Fruit fly (Drosophila melanogaster) whole organism, embryonic: ENCODE data around the gene Arc42.

ENCODE experiments used
- B-H1 ChIP-seq: fragments of 200-800 bp; sonication (Bioruptor generic); IDR thresholded peaks from 3 replicates; pipeline ENCODE4 v1.3.6; 2022; ENCODE audit warnings: missing biosample characterization, missing genetic modification characterization
- BtbVII ChIP-seq: fragments of 200-800 bp; sonication (Bioruptor generic); optimal IDR thresholded peaks from 3 replicates; lab custom pipeline; 2017; ENCODE audit warnings: missing biosample characterization, mild to moderate bottlenecking, missing genetic modification characterization
- CG10147 ChIP-seq: fragments of 200-800 bp; sonication (Bioruptor generic); optimal IDR thresholded peaks from 2 replicates; lab custom pipeline; 2019; ENCODE audit warnings: missing biosample characterization, mild to moderate bottlenecking, missing genetic modification characterization, moderate library complexity
- CG10959 ChIP-seq: fragments of 200-800 bp; sonication (Bioruptor generic); IDR thresholded peaks from 2 replicates; pipeline ENCODE4 v1.3.6; 2022; ENCODE audit warnings: missing biosample characterization, missing genetic modification characterization
- CG11085 ChIP-seq: fragments of 200-800 bp; sonication (Bioruptor generic); IDR thresholded peaks from 2 replicates; pipeline ENCODE4 v1.3.6; 2022; ENCODE audit warnings: missing biosample characterization, missing genetic modification characterization
- CG11504 ChIP-seq: fragments of 200-800 bp; sonication (Bioruptor generic); optimal IDR thresholded peaks from 3 replicates; lab custom pipeline; 2019; ENCODE audit warnings: missing biosample characterization, mild to moderate bottlenecking, missing genetic modification characterization, moderate library complexity
- CG13123 ChIP-seq: fragments of 200-800 bp; sonication (Bioruptor generic); optimal IDR thresholded peaks from 2 replicates; lab custom pipeline; 2016; ENCODE audit warnings: missing biosample characterization, missing genetic modification characterization
- CG13624 ChIP-seq: fragments of 200-800 bp; sonication (Bioruptor generic); optimal IDR thresholded peaks from 2 replicates; lab custom pipeline; 2016; ENCODE audit warnings: missing biosample characterization, missing genetic modification characterization
- CG14860 ChIP-seq: fragments of 200-800 bp; sonication (Bioruptor generic); IDR thresholded peaks from 3 replicates; pipeline ENCODE4 v1.3.6; 2022; ENCODE audit warnings: missing biosample characterization, missing genetic modification characterization; ENCODE audit not compliant: partially characterized antibody
- CG17328 ChIP-seq: fragments of 200-800 bp; sonication (Bioruptor generic); IDR thresholded peaks from 2 replicates; pipeline ENCODE4 v1.3.6; 2022; ENCODE audit warnings: missing biosample characterization, missing genetic modification characterization
- CG17568 ChIP-seq: fragments of 200-800 bp; sonication (Bioruptor generic); optimal IDR thresholded peaks from 2 replicates; lab custom pipeline; 2018; ENCODE audit warnings: missing biosample characterization, mild to moderate bottlenecking, missing genetic modification characterization, moderate library complexity
- CG2678 ChIP-seq: fragments of 200-800 bp; sonication (Bioruptor generic); optimal IDR thresholded peaks from 3 replicates; lab custom pipeline; 2019; ENCODE audit warnings: missing biosample characterization, mild to moderate bottlenecking, missing genetic modification characterization, moderate library complexity
- CG34224 ChIP-seq: fragments of 200-800 bp; sonication (Bioruptor generic); IDR thresholded peaks from 3 replicates; pipeline ENCODE4 v1.3.6; 2022; ENCODE audit warnings: missing biosample characterization, missing genetic modification characterization; ENCODE audit not compliant: partially characterized antibody
- CG3995 ChIP-seq: fragments of 200-800 bp; sonication (Bioruptor generic); optimal IDR thresholded peaks from 3 replicates; lab custom pipeline; 2016; ENCODE audit warnings: missing biosample characterization, missing genetic modification characterization
- CG4360 ChIP-seq: fragments of 200-800 bp; sonication (Bioruptor generic); IDR thresholded peaks from 2 replicates; pipeline ENCODE4 v1.3.6; 2022; ENCODE audit warnings: missing biosample characterization, missing genetic modification characterization
- CG43689 ChIP-seq: fragments of 200-800 bp; sonication (Bioruptor generic); IDR thresholded peaks from 2 replicates; pipeline ENCODE4 v1.3.6; 2022; ENCODE audit warnings: missing biosample characterization, missing genetic modification characterization
- CG4424 ChIP-seq: fragments of 200-800 bp; sonication (Bioruptor generic); optimal IDR thresholded peaks from 3 replicates; lab custom pipeline; 2016; ENCODE audit warnings: missing biosample characterization, missing genetic modification characterization
- CG6654 ChIP-seq: fragments of 200-800 bp; sonication (Bioruptor generic); optimal IDR thresholded peaks from 2 replicates; lab custom pipeline; 2017; ENCODE audit warnings: missing biosample characterization, mild to moderate bottlenecking, missing genetic modification characterization
- CG6765 ChIP-seq: fragments of 200-800 bp; sonication (Bioruptor generic); optimal IDR thresholded peaks from 3 replicates; lab custom pipeline; 2017; ENCODE audit warnings: missing biosample characterization, mild to moderate bottlenecking, missing genetic modification characterization
- CG6791 ChIP-seq: fragments of 200-800 bp; sonication (Bioruptor generic); IDR thresholded peaks from 3 replicates; pipeline ENCODE4 v1.3.6; 2022; ENCODE audit warnings: missing biosample characterization, missing genetic modification characterization; ENCODE audit not compliant: partially characterized antibody
- CG7786 ChIP-seq: fragments of 200-800 bp; sonication (Bioruptor generic); optimal IDR thresholded peaks from 2 replicates; lab custom pipeline; 2016; ENCODE audit warnings: missing biosample characterization, missing genetic modification characterization
- CG7839 ChIP-seq: fragments of 200-800 bp; sonication (Bioruptor generic); optimal IDR thresholded peaks from 3 replicates; lab custom pipeline; 2018; ENCODE audit warnings: missing biosample characterization, mild to moderate bottlenecking, missing genetic modification characterization, moderate library complexity
- CG8765 ChIP-seq: fragments of 200-800 bp; sonication (Bioruptor generic); IDR thresholded peaks from 2 replicates; pipeline ENCODE4 v1.3.6; 2022; ENCODE audit warnings: missing biosample characterization, missing genetic modification characterization
- CG9932 ChIP-seq: fragments of 200-800 bp; sonication (Bioruptor generic); IDR thresholded peaks from 2 replicates; pipeline ENCODE4 v1.3.6; 2022; ENCODE audit warnings: missing biosample characterization, missing genetic modification characterization
- CTCF ChIP-seq: fragments of 200-800 bp; sonication (Bioruptor generic); optimal IDR thresholded peaks from 2 replicates; lab custom pipeline; 2017; ENCODE audit warnings: missing biosample characterization, mild to moderate bottlenecking, missing genetic modification characterization, moderate library complexity
- Camta ChIP-seq: fragments of 200-800 bp; sonication (Bioruptor generic); optimal IDR thresholded peaks from 2 replicates; lab custom pipeline; 2016; ENCODE audit warnings: missing biosample characterization, missing genetic modification characterization
- Doc3 ChIP-seq: fragments of 200-800 bp; sonication (Bioruptor generic); IDR thresholded peaks from 3 replicates; pipeline ENCODE4 v1.3.6; 2022; ENCODE audit warnings: missing biosample characterization, missing genetic modification characterization; ENCODE audit not compliant: partially characterized antibody
- ERR ChIP-seq: fragments of 200-800 bp; sonication (Bioruptor generic); optimal IDR thresholded peaks from 2 replicates; lab custom pipeline; 2016; ENCODE audit warnings: missing biosample characterization, missing genetic modification characterization
- HLHmδ ChIP-seq: fragments of 200-800 bp; sonication (Bioruptor generic); optimal IDR thresholded peaks from 2 replicates; lab custom pipeline; 2018; ENCODE audit warnings: missing biosample characterization, mild to moderate bottlenecking, missing genetic modification characterization, moderate library complexity
- Hey ChIP-seq: fragments of 200-800 bp; sonication (Bioruptor generic); optimal IDR thresholded peaks from 3 replicates; lab custom pipeline; 2018; ENCODE audit warnings: missing biosample characterization, mild to moderate bottlenecking, missing genetic modification characterization
- Max ChIP-seq: fragments of 200-800 bp; sonication (Bioruptor generic); optimal IDR thresholded peaks from 2 replicates; lab custom pipeline; 2016; ENCODE audit warnings: missing biosample characterization, mild to moderate bottlenecking, missing genetic modification characterization
- Neu2 ChIP-seq: fragments of 200-800 bp; sonication (Bioruptor generic); optimal IDR thresholded peaks from 3 replicates; lab custom pipeline; 2016; ENCODE audit warnings: missing biosample characterization, missing genetic modification characterization, borderline replicate concordance
- Oli ChIP-seq: fragments of 200-800 bp; sonication (Bioruptor generic); optimal IDR thresholded peaks from 2 replicates; lab custom pipeline; 2018; ENCODE audit warnings: missing biosample characterization, mild to moderate bottlenecking, missing genetic modification characterization, moderate library complexity
- TFAM ChIP-seq: fragments of 200-800 bp; sonication (Bioruptor generic); optimal IDR thresholded peaks from 2 replicates; lab custom pipeline; 2017; ENCODE audit warnings: missing biosample characterization, missing genetic modification characterization, inconsistent platforms
- Taf1 ChIP-seq: fragments of 200-800 bp; sonication (Bioruptor generic); IDR thresholded peaks from 2 replicates; pipeline ENCODE4 v1.3.6; 2022; ENCODE audit warnings: missing biosample characterization, missing genetic modification characterization
- Vsx1 ChIP-seq: fragments of 200-800 bp; sonication (Bioruptor generic); optimal IDR thresholded peaks from 2 replicates; lab custom pipeline; 2017; ENCODE audit warnings: missing biosample characterization, mild to moderate bottlenecking, missing genetic modification characterization, missing genetic modification reagents
- YL-1 ChIP-seq: fragments of 200-800 bp; sonication (Bioruptor generic); optimal IDR thresholded peaks from 3 replicates; lab custom pipeline; 2017; ENCODE audit warnings: missing biosample characterization, mild to moderate bottlenecking, missing genetic modification characterization
- chinmo ChIP-seq: fragments of 200-800 bp; sonication (Bioruptor generic); IDR thresholded peaks from 4 replicates; pipeline ENCODE4 v1.3.6; 2022; ENCODE audit warnings: missing biosample characterization, missing genetic modification characterization; ENCODE audit not compliant: partially characterized antibody
- dimm ChIP-seq: fragments of 200-800 bp; sonication (Bioruptor generic); IDR thresholded peaks from 2 replicates; pipeline ENCODE4 v1.3.6; 2022; ENCODE audit warnings: missing biosample characterization, missing genetic modification characterization
- oc ChIP-seq: fragments of 200-800 bp; sonication (Bioruptor generic); optimal IDR thresholded peaks from 2 replicates; lab custom pipeline; 2018; ENCODE audit warnings: missing biosample characterization, mild to moderate bottlenecking, missing genetic modification characterization, moderate library complexity
- pfk ChIP-seq: fragments of 200-800 bp; sonication (Bioruptor generic); optimal IDR thresholded peaks from 2 replicates; lab custom pipeline; 2018; ENCODE audit warnings: missing biosample characterization, mild to moderate bottlenecking, missing genetic modification characterization, moderate library complexity
- pnt ChIP-seq: fragments of 200-800 bp; sonication (Bioruptor generic); optimal IDR thresholded peaks from 3 replicates; lab custom pipeline; 2016; ENCODE audit warnings: missing biosample characterization, missing genetic modification characterization
- pum ChIP-seq: fragments of 200-800 bp; sonication (Bioruptor generic); optimal IDR thresholded peaks from 2 replicates; lab custom pipeline; 2016; ENCODE audit warnings: missing biosample characterization, missing genetic modification characterization
- seq ChIP-seq: fragments of 200-800 bp; sonication (Bioruptor generic); IDR thresholded peaks from 2 replicates; pipeline ENCODE4 v1.3.6; 2022; ENCODE audit warnings: missing biosample characterization, missing genetic modification characterization
- tap ChIP-seq: fragments of 200-800 bp; optimal IDR thresholded peaks from 3 replicates; lab custom pipeline; 2019; ENCODE audit warnings: missing biosample characterization, mild to moderate bottlenecking, missing genetic modification characterization, moderate library complexity
- tio ChIP-seq: fragments of 200-800 bp; sonication (Bioruptor generic); optimal IDR thresholded peaks from 2 replicates; lab custom pipeline; 2017; ENCODE audit warnings: missing biosample characterization, missing genetic modification characterization, inconsistent platforms
- tll ChIP-seq, 2 experiments: fragments of 200-800 bp in 1 of 2; fragments of >200 bp in 1 of 2; sonication (Bioruptor generic) in 1 of 2; optimal IDR thresholded peaks; 2 replicates each; lab custom pipeline; 2017 to 2019; ENCODE audit warnings: missing biosample characterization in 2 of 2, missing genetic modification characterization in 2 of 2, mild to moderate bottlenecking in 1 of 2, moderate library complexity in 1 of 2
- ttk ChIP-seq: fragments of 200-800 bp; sonication (Bioruptor generic); IDR thresholded peaks from 2 replicates; pipeline ENCODE4 v2.1.2; 2022; ENCODE audit warnings: missing biosample characterization, missing genetic modification characterization
- wdn ChIP-seq: fragments of 200-800 bp; sonication (Bioruptor generic); IDR thresholded peaks from 2 replicates; pipeline ENCODE4 v1.3.6; 2022; ENCODE audit warnings: missing biosample characterization, missing genetic modification characterization
- zfh1 ChIP-seq: fragments of 200-800 bp; sonication (Bioruptor generic); IDR thresholded peaks from 3 replicates; pipeline ENCODE4 v1.3.6; 2022; ENCODE audit warnings: missing biosample characterization, missing genetic modification characterization

Arc42 gene

dm6 chr3R:19905932-19906439, 28.4 kb downstream of the Arc42 start (continued):
- TF ChIP-seq B-H1 (GFP tag; lab: Robert Waterston, UW) (peak; percentile 76; the same call in 2 of the 3 replicates), CG3995 (GFP tag; lab: Kevin White, UChicago) (peak; percentile 44), TFAM (GFP tag; lab: Kevin White, UChicago) (no peak), wdn (GFP tag; lab: Robert Waterston, UW) (peak; percentile 79), CG10147 (peak; percentile 41), Hey (peak; percentile 37), CG7839 (peak; percentile 78), CG8765 (GFP tag; lab: Robert Waterston, UW) (peak; percentile 50; the same call in 1 of the 2 replicates), CG13624 (peak; percentile 85), CG4424 (GFP tag; lab: Kevin White, UChicago) (peak; percentile 62), dimm (GFP tag; lab: Robert Waterston, UW) (peak; percentile 31; the same call in 1 of the 2 replicates), pum (no peak), Vsx1 (GFP tag; lab: Kevin White, UChicago) (peak; percentile 23), zfh1 (GFP tag; lab: Robert Waterston, UW) (peak; percentile 81), ERR (GFP tag; lab: Kevin White, UChicago) (peak; percentile 81), CG9932 (GFP tag; lab: Robert Waterston, UW) (peak; percentile 81), CG13123 (GFP tag; lab: Kevin White, UChicago) (peak; percentile 70), CG17568 (peak; percentile 61), oc (tag; lab: Kevin White, UChicago) (peak; percentile 44), Max (GFP tag; lab: Kevin White, UChicago) (peak; percentile 47), CG7786 (peak; percentile 85), Doc3 (GFP tag; lab: Robert Waterston, UW) (no peak), CG17328 (GFP tag; lab: Robert Waterston, UW) (peak; percentile 76), CG11085 (GFP tag; lab: Robert Waterston, UW) (no peak), CG4360 (GFP tag; lab: Robert Waterston, UW) (no peak), tio (GFP tag; lab: Kevin White, UChicago) (peak; percentile 61), CG6765 (GFP tag; lab: Kevin White, UChicago) (peak; percentile 72), Camta (GFP tag; lab: Kevin White, UChicago) (peak; percentile 66), Taf1 (GFP tag; lab: Robert Waterston, UW) (peak; percentile 83), Neu2 (GFP tag; lab: Kevin White, UChicago) (no peak), CG43689 (GFP tag; lab: Robert Waterston, UW) (no peak), CG6791 (GFP tag; lab: Robert Waterston, UW) (no peak), YL-1 (GFP tag; lab: Kevin White, UChicago) (peak; percentile 39), CG6654 (no peak), Oli (tag; lab: Kevin White, UChicago) (peak; percentile 83), CG2678 (tag; lab: Kevin White, UChicago) (peak; percentile 83), BtbVII (GFP tag; lab: Kevin White, UChicago) (peak; percentile 80), chinmo (GFP tag; lab: Robert Waterston, UW) (peak; percentile 84; the same call in 2 of the 4 replicates), CG34224 (GFP tag; lab: Robert Waterston, UW) (no peak), CTCF (GFP tag; lab: Kevin White, UChicago) (peak; percentile 25), pnt (peak; percentile 64), CG10959 (GFP tag; lab: Robert Waterston, UW) (peak; percentile 29; the same call in 1 of the 2 replicates), tll (GFP tag; optimal IDR thresholded peaks at IDR 0.05; lab: Kevin White, UChicago) (no peak), pfk (no peak), tap (tag; lab: Kevin White, UChicago) (peak; percentile 70), seq (peak; percentile 83), ttk (peak; percentile 27), CG11504 (tag; lab: Kevin White, UChicago) (peak; percentile 76), HLHmδ (peak; percentile 55), CG14860 (GFP tag; lab: Robert Waterston, UW) (no peak)
